Fruit fly (Drosophila melanogaster): Measurements from ENCODE around the gene Cbl.

DNA sequence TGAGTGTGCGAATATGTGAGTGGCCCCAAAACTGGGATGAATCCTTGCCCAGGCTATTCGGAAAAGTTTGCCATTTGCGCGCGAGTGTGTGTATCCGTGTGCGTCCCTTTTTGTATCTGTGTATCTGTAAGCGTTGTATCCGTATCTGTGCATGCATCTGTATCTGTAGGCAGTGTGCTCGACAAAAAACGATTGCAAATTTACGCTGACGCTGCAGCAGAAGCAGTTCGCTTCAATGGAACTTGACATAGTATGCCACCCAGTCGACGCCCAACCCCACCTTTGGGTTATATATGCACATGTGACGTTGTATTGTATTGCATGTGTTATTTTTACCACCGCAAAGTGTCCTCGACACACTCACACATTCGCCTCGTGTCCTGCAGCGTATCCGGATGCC lies 28.6 kb upstream of the Cbl start:
- TF ChIP-seq CG8478 (optimal IDR thresholded peaks at IDR 0.05) (no peak), CTCF (optimal IDR thresholded peaks at IDR 0.05) (no peak)

Measured in S2 (cell line).